Worm (Caenorhabditis elegans): Measurements from ENCODE around the gene pho-4.

DNA sequence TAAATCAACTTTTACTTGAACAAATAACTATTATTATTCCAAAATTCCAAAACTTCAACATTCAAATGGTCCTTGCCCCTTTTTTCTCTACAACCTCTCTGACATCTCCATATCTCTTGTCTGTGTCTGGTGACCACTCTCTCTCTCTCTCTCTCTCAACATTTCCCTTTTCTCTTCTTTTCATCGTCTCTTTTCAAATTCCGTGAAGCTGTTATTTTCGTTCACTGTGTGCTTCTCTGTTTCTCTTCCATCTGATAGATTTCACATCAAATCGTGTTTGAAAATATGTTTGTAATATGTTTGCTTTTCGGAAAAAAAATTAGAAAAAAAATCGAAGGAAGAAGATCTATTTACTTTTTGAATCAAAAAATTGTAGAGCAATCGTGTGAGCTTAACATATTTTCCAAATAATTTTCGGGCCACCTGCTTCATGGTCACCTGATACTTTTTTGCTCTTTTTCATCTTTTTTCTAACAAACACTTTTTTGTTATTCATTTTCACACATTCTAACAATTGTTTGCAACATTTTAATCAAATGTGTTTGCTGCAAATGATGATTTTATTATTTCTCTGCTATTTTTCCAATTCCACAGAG, 37.2 kb downstream of the pho-4 start:
- no peak for TF ChIP-seq Y116A8C.19 (tag; optimal IDR thresholded peaks at IDR 0.05; ENCODE audit: borderline replicate concordance)
- no peak for TF ChIP-seq fkh-10 (GFP tag; optimal IDR thresholded peaks at IDR 0.05)
- no peak for TF ChIP-seq ama-1 (optimal IDR thresholded peaks at IDR 0.05)
- TF ChIP-seq snpc-4 (tag; optimal IDR thresholded peaks at IDR 0.05), result peak; percentile 38
- peak; percentile 31 to 37 for TF ChIP-seq lin-35 (GFP tag; optimal IDR thresholded peaks at IDR 0.05)
- TF ChIP-seq ceh-82 (tag; optimal IDR thresholded peaks at IDR 0.05), result peak in 1 of 3 experiments; percentile 20
- no peak for TF ChIP-seq nhr-11 (tag; optimal IDR thresholded peaks at IDR 0.05)
- TF ChIP-seq efl-1 (optimal IDR thresholded peaks at IDR 0.05), result peak; percentile 49 to 50
- TF ChIP-seq efl-1 (GFP tag; optimal IDR thresholded peaks at IDR 0.05 in 1 of 2), result peak; percentile 14 to 90
- no peak for TF ChIP-seq pqm-1 (tag; optimal IDR thresholded peaks at IDR 0.05)
- TF ChIP-seq fkh-8 (tag; optimal IDR thresholded peaks at IDR 0.05), result peak; percentile 23
- TF ChIP-seq nhr-12 (tag; optimal IDR thresholded peaks at IDR 0.05), result no peak
- peak; percentile 28 for TF ChIP-seq nhr-47 (tag; optimal IDR thresholded peaks at IDR 0.05)
- TF ChIP-seq mdl-1 (tag; optimal IDR thresholded peaks at IDR 0.05), result no peak
- no peak for TF ChIP-seq egl-27 (tag; optimal IDR thresholded peaks at IDR 0.05)
